Fruit fly (Drosophila melanogaster) whole organism, embryonic: ENCODE data around the gene CG1542.

Experiments used
- Antp ChIP-seq: fragments of 200-800 bp; sonication (Bioruptor generic); optimal IDR thresholded peaks from 3 replicates; lab custom pipeline; 2016; ENCODE audit warnings: missing biosample characterization, missing genetic modification characterization
- Awh ChIP-seq: fragments of 200-800 bp; sonication (Bioruptor generic); IDR thresholded peaks from 2 replicates; pipeline ENCODE4, ENCODE4 v1.3.6; 2022; ENCODE audit warnings: missing biosample characterization, missing genetic modification characterization
- Bteb2 ChIP-seq: fragments of 200-800 bp; sonication (Bioruptor generic); optimal IDR thresholded peaks from 2 replicates; lab custom pipeline; 2016; ENCODE audit warnings: missing biosample characterization, missing genetic modification characterization
- CG11723 ChIP-seq: fragments of 200-800 bp; sonication (Bioruptor generic); optimal IDR thresholded peaks from 2 replicates; lab custom pipeline; 2017; ENCODE audit warnings: missing biosample characterization, mild to moderate bottlenecking, missing genetic modification characterization
- CG12391 ChIP-seq: fragments of 200-800 bp; sonication (Bioruptor generic); optimal IDR thresholded peaks from 3 replicates; lab custom pipeline; 2018; ENCODE audit warnings: missing biosample characterization, mild to moderate bottlenecking, missing genetic modification characterization, moderate library complexity
- CG13894 ChIP-seq: fragments of 200-800 bp; sonication (Bioruptor generic); optimal IDR thresholded peaks from 3 replicates; lab custom pipeline; 2018; ENCODE audit warnings: missing biosample characterization, mild to moderate bottlenecking, missing genetic modification characterization, moderate library complexity
- CG15514 ChIP-seq: fragments of 200-800 bp; sonication (Bioruptor generic); optimal IDR thresholded peaks from 3 replicates; lab custom pipeline; 2017; ENCODE audit warnings: missing biosample characterization, missing genetic modification characterization, mild to moderate bottlenecking, moderate library complexity, missing genetic modification reagents
- CG16813 ChIP-seq: fragments of 200-800 bp; sonication (Bioruptor generic); IDR thresholded peaks from 3 replicates; pipeline ENCODE4 v1.3.6; 2022; ENCODE audit warnings: missing biosample characterization, missing genetic modification characterization; ENCODE audit not compliant: partially characterized antibody
- CG17361 ChIP-seq: fragments of 200-800 bp; sonication (Bioruptor generic); IDR thresholded peaks from 3 replicates; pipeline ENCODE4 v1.3.6; 2022; ENCODE audit warnings: missing biosample characterization, missing genetic modification characterization
- CG3281 ChIP-seq: fragments of 200-800 bp; sonication (Bioruptor generic); optimal IDR thresholded peaks from 3 replicates; lab custom pipeline; 2017; ENCODE audit warnings: missing biosample characterization, mild to moderate bottlenecking, missing genetic modification characterization
- CG34422 ChIP-seq: fragments of 200-800 bp; sonication (Bioruptor generic); IDR thresholded peaks from 3 replicates; pipeline ENCODE4 v1.3.6; 2022; ENCODE audit warnings: missing biosample characterization, missing genetic modification characterization
- CG3838 ChIP-seq: fragments of 200-800 bp; sonication (Bioruptor generic); optimal IDR thresholded peaks from 3 replicates; lab custom pipeline; 2016; ENCODE audit warnings: missing biosample characterization, missing genetic modification characterization
- CG6254 ChIP-seq: fragments of 200-800 bp; sonication (Bioruptor generic); optimal IDR thresholded peaks from 3 replicates; lab custom pipeline; 2017; ENCODE audit warnings: mild to moderate bottlenecking, missing biosample characterization, missing genetic modification reagents, missing genetic modification characterization
- CG6813 ChIP-seq: fragments of 200-800 bp; sonication (Bioruptor generic); optimal IDR thresholded peaks from 2 replicates; lab custom pipeline; 2017; ENCODE audit warnings: missing biosample characterization, missing genetic modification characterization, mild to moderate bottlenecking, moderate library complexity, missing genetic modification reagents
- CG7839 ChIP-seq: fragments of 200-800 bp; sonication (Bioruptor generic); optimal IDR thresholded peaks from 3 replicates; lab custom pipeline; 2018; ENCODE audit warnings: missing biosample characterization, mild to moderate bottlenecking, missing genetic modification characterization, moderate library complexity
- Camta ChIP-seq: fragments of 200-800 bp; sonication (Bioruptor generic); optimal IDR thresholded peaks from 2 replicates; lab custom pipeline; 2016; ENCODE audit warnings: missing biosample characterization, missing genetic modification characterization
- CrebB ChIP-seq: fragments of 200-800 bp; sonication (Bioruptor generic); optimal IDR thresholded peaks from 3 replicates; lab custom pipeline; 2018; ENCODE audit warnings: missing biosample characterization, mild to moderate bottlenecking, missing genetic modification characterization
- Dip2 ChIP-seq: fragments of 200-800 bp; sonication (Bioruptor generic); IDR thresholded peaks from 2 replicates; pipeline ENCODE4 v1.3.6; 2022; ENCODE audit warnings: missing biosample characterization, missing genetic modification characterization
- Dip3 ChIP-seq: fragments of 200-800 bp; sonication (Bioruptor generic); optimal IDR thresholded peaks from 3 replicates; lab custom pipeline; 2016; ENCODE audit warnings: missing biosample characterization, missing genetic modification characterization
- Doc2 ChIP-seq: fragments of 200-800 bp; sonication (Bioruptor generic); IDR thresholded peaks from 2 replicates; pipeline ENCODE4 v1.3.6; 2022; ENCODE audit warnings: missing biosample characterization, missing genetic modification characterization
- E2f1 ChIP-seq: fragments of 200-800 bp; sonication (Bioruptor generic); IDR thresholded peaks from 2 replicates; pipeline ENCODE4 v1.3.6; 2022; ENCODE audit warnings: missing biosample characterization, missing genetic modification characterization
- ERR ChIP-seq: fragments of 200-800 bp; sonication (Bioruptor generic); optimal IDR thresholded peaks from 2 replicates; lab custom pipeline; 2016; ENCODE audit warnings: missing biosample characterization, missing genetic modification characterization
- Gsc ChIP-seq: fragments of 200-800 bp; sonication (Bioruptor generic); IDR thresholded peaks from 2 replicates; pipeline ENCODE4 v1.3.6; 2022; ENCODE audit warnings: missing biosample characterization, missing genetic modification characterization
- Hand ChIP-seq: fragments of 200-800 bp; sonication (Bioruptor generic); optimal IDR thresholded peaks from 2 replicates; lab custom pipeline; 2017; ENCODE audit warnings: mild to moderate bottlenecking, missing biosample characterization, missing genetic modification reagents, missing genetic modification characterization
- Hmr ChIP-seq: fragments of 200-800 bp; sonication (Bioruptor generic); optimal IDR thresholded peaks from 3 replicates; lab custom pipeline; 2017; ENCODE audit warnings: mild to moderate bottlenecking, missing biosample characterization, missing genetic modification reagents, missing genetic modification characterization
- Hr3 ChIP-seq: fragments of 200-800 bp; sonication (Bioruptor generic); optimal IDR thresholded peaks from 3 replicates; lab custom pipeline; 2016; ENCODE audit warnings: missing biosample characterization, missing genetic modification characterization
- Lpt ChIP-seq: fragments of >200 bp; optimal IDR thresholded peaks from 2 replicates; lab custom pipeline; 2018; ENCODE audit warnings: missing biosample characterization, missing genetic modification characterization
- MTF-1 ChIP-seq: fragments of 200-800 bp; sonication (Bioruptor generic); optimal IDR thresholded peaks from 2 replicates; lab custom pipeline; 2018; ENCODE audit warnings: missing biosample characterization, mild to moderate bottlenecking, missing genetic modification characterization, borderline replicate concordance
- NK7.1 ChIP-seq: fragments of 200-800 bp; sonication (Bioruptor generic); optimal IDR thresholded peaks from 3 replicates; lab custom pipeline; 2016; ENCODE audit warnings: missing biosample characterization, missing genetic modification characterization
- NfI ChIP-seq: fragments of 200-800 bp; sonication (Bioruptor generic); optimal IDR thresholded peaks from 3 replicates; lab custom pipeline; 2018; ENCODE audit warnings: missing biosample characterization, mild to moderate bottlenecking, missing genetic modification characterization, moderate library complexity
- Ptx1 ChIP-seq: fragments of 200-800 bp; sonication (Bioruptor generic); IDR thresholded peaks from 2 replicates; pipeline ENCODE4 v1.3.6; 2022; ENCODE audit warnings: missing biosample characterization, missing genetic modification characterization
- Sox102F ChIP-seq: fragments of 200-800 bp; sonication (Bioruptor generic); optimal IDR thresholded peaks from 2 replicates; lab custom pipeline; 2018; ENCODE audit warnings: missing biosample characterization, mild to moderate bottlenecking, missing genetic modification characterization, moderate library complexity
- Ssrp ChIP-seq: fragments of 200-800 bp; sonication (Bioruptor generic); optimal IDR thresholded peaks from 2 replicates; lab custom pipeline; 2018; ENCODE audit warnings: missing biosample characterization, mild to moderate bottlenecking, missing genetic modification characterization, moderate library complexity
- amos ChIP-seq: fragments of 200-800 bp; sonication (Bioruptor generic); IDR thresholded peaks from 2 replicates; pipeline ENCODE4 v1.3.6; 2022; ENCODE audit warnings: missing biosample characterization, missing genetic modification characterization; ENCODE audit not compliant: partially characterized antibody
- ap ChIP-seq: fragments of 200-800 bp; sonication (Bioruptor generic); IDR thresholded peaks from 2 replicates; pipeline ENCODE4 v1.3.6; 2022; ENCODE audit warnings: missing biosample characterization, missing genetic modification characterization
- dati ChIP-seq: fragments of 200-800 bp; sonication (Bioruptor generic); IDR thresholded peaks from 2 replicates; pipeline ENCODE4 v1.3.6; 2022; ENCODE audit warnings: missing biosample characterization, missing genetic modification characterization
- hb ChIP-seq: fragments of 200-800 bp; sonication (Bioruptor generic); IDR thresholded peaks from 3 replicates; pipeline ENCODE4 v1.3.6; 2022; ENCODE audit warnings: missing biosample characterization, missing genetic modification characterization; ENCODE audit not compliant: partially characterized antibody
- jumu ChIP-seq: fragments of 200-800 bp; sonication (Bioruptor generic); optimal IDR thresholded peaks from 3 replicates; lab custom pipeline; 2016; ENCODE audit warnings: missing biosample characterization, missing genetic modification characterization
- lbe ChIP-seq: fragments of 200-800 bp; sonication (Bioruptor generic); optimal IDR thresholded peaks from 2 replicates; lab custom pipeline; 2016; ENCODE audit warnings: missing biosample characterization, mild to moderate bottlenecking, missing genetic modification characterization
- lmd ChIP-seq: fragments of 200-800 bp; sonication (Bioruptor generic); IDR thresholded peaks from 2 replicates; pipeline ENCODE4 v1.3.6; 2022; ENCODE audit warnings: missing biosample characterization, missing genetic modification characterization
- nerfin-2 ChIP-seq: fragments of 200-800 bp; sonication (Bioruptor generic); IDR thresholded peaks from 2 replicates; pipeline ENCODE4 v1.3.6; 2022; ENCODE audit warnings: missing biosample characterization, missing genetic modification characterization; ENCODE audit not compliant: partially characterized antibody
- rib ChIP-seq: fragments of 200-800 bp; sonication (Bioruptor generic); IDR thresholded peaks from 2 replicates; pipeline ENCODE4 v1.3.6; 2022; ENCODE audit warnings: missing biosample characterization, missing genetic modification characterization
- run ChIP-seq: fragments of 200-800 bp; sonication (Bioruptor generic); optimal IDR thresholded peaks from 3 replicates; lab custom pipeline; 2018; ENCODE audit warnings: missing biosample characterization, mild to moderate bottlenecking, missing genetic modification characterization
- sens ChIP-seq: fragments of 200-800 bp; sonication (Bioruptor generic); peaks from one replicate; lab custom pipeline; 2016; ENCODE audit warnings: missing biosample characterization, missing genetic modification characterization
- sob ChIP-seq: fragments of 200-800 bp; sonication (Bioruptor generic); IDR thresholded peaks from 2 replicates; pipeline ENCODE4 v1.3.6; 2022; ENCODE audit warnings: missing biosample characterization, missing genetic modification characterization
- sqz ChIP-seq: fragments of 200-800 bp; sonication (Bioruptor generic); optimal IDR thresholded peaks from 3 replicates; lab custom pipeline; 2018; ENCODE audit warnings: missing biosample characterization, mild to moderate bottlenecking, missing genetic modification characterization
- tin ChIP-seq: fragments of 200-800 bp; sonication (Bioruptor generic); optimal IDR thresholded peaks from 3 replicates; lab custom pipeline; 2016; ENCODE audit warnings: missing biosample characterization, missing genetic modification characterization
- tll ChIP-seq, 2 experiments: fragments of 200-800 bp in 1 of 2; fragments of >200 bp in 1 of 2; sonication (Bioruptor generic) in 1 of 2; optimal IDR thresholded peaks; 2 replicates each; lab custom pipeline; 2017 to 2019; ENCODE audit warnings: missing biosample characterization in 2 of 2, missing genetic modification characterization in 2 of 2, mild to moderate bottlenecking in 1 of 2, moderate library complexity in 1 of 2
- tup ChIP-seq: fragments of 200-800 bp; sonication (Bioruptor generic); optimal IDR thresholded peaks from 2 replicates; lab custom pipeline; 2016; ENCODE audit warnings: missing biosample characterization, mild to moderate bottlenecking, missing genetic modification characterization, moderate library complexity
- vvl ChIP-seq: fragments of 200-800 bp; sonication (Bioruptor generic); IDR thresholded peaks from 2 replicates; pipeline ENCODE4 v1.3.6; 2022; ENCODE audit warnings: missing biosample characterization, missing genetic modification characterization

The CG1542 gene

DNA sequence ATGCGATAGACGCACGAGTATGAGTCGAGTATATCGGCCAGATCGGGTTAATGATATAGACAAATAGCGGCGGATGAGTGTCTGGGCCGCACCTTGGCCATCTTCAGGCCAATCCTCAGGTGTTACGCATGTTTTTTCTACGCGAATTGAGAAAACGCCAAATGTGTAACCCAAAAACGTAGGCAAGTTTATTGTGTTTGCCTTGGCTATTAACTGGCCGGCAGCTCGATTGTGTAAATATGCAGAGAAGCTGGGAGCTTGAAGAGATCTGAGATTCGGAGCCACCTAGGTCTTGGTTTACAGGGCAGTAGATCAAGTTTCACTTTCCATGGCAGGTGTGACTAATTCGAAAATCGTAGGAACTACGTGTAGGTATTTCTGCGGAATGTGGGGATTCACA is 26.8 kb downstream of the CG1542 start (continued):
- TF ChIP-seq Lpt, result no peak
- TF ChIP-seq CG12391 (tag; lab: Kevin White, UChicago), result no peak
- 0 out of 2 replicates have a peak, but pooled peaks have one; percentile 27 for TF ChIP-seq vvl (GFP tag; lab: Robert Waterston, UW)

dm6 chr3R:31241109-31241508 is 27.9 kb downstream of the CG1542 start:
- TF ChIP-seq Hand (no peak), Gsc (GFP tag; lab: Robert Waterston, UW) (no peak), CG7839 (tag; lab: Kevin White, UChicago) (no peak), CG13894 (no peak), CrebB (tag; lab: Kevin White, UChicago) (no peak), tll (GFP tag; optimal IDR thresholded peaks at IDR 0.05; lab: Kevin White, UChicago) (no peak), Dip3 (GFP tag; lab: Kevin White, UChicago) (no peak), ap (GFP tag; lab: Robert Waterston, UW) (no peak), tup (GFP tag; lab: Kevin White, UChicago) (no peak), sqz (no peak), ERR (no peak), Antp (no peak), run (tag; lab: Kevin White, UChicago) (no peak), Ssrp (no peak), Doc2 (GFP tag; lab: Robert Waterston, UW) (no peak), CG16813 (no peak), Camta (no peak), tin (GFP tag; lab: Kevin White, UChicago) (no peak), CG3838 (GFP tag; lab: Kevin White, UChicago) (no peak), sens (GFP tag; lab: Kevin White, UChicago) (peak; percentile 62), Bteb2 (GFP tag; lab: Kevin White, UChicago) (no peak), CG3281 (GFP tag; lab: Kevin White, UChicago) (no peak), NK7.1 (no peak), CG15514 (GFP tag; lab: Kevin White, UChicago) (no peak), Hr3 (GFP tag; lab: Kevin White, UChicago) (no peak), E2f1 (GFP tag; lab: Robert Waterston, UW) (no peak), CG17361 (no peak), NfI (GFP tag; lab: Kevin White, UChicago) (no peak), Ptx1 (GFP tag; lab: Robert Waterston, UW) (no peak), CG6254 (GFP tag; lab: Kevin White, UChicago) (no peak), Awh (peak; percentile 52; the same call in 1 of the 2 replicates), MTF-1 (GFP tag; lab: Kevin White, UChicago) (no peak), lbe (GFP tag; lab: Kevin White, UChicago) (no peak), nerfin-2 (no peak), jumu (no peak), Dip2 (GFP tag; lab: Robert Waterston, UW) (no peak), sob (GFP tag; lab: Robert Waterston, UW) (no peak), CG6813 (GFP tag; lab: Kevin White, UChicago) (peak; percentile 19), dati (GFP tag; lab: Robert Waterston, UW) (no peak), CG12391 (tag; lab: Kevin White, UChicago) (no peak), Sox102F (GFP tag; lab: Kevin White, UChicago) (peak; percentile 16), hb (GFP tag; lab: Robert Waterston, UW) (no peak), amos (GFP tag; lab: Robert Waterston, UW) (no peak), lmd (GFP tag; lab: Robert Waterston, UW) (no peak), CG34422 (GFP tag; lab: Robert Waterston, UW) (no peak), rib (GFP tag; lab: Robert Waterston, UW) (no peak), Hmr (GFP tag; lab: Kevin White, UChicago) (no peak), CG11723 (GFP tag; lab: Kevin White, UChicago) (no peak)
